Worm (Caenorhabditis elegans) whole organism, L2 larva: ENCODE measurements around the gene K05F6.12.
"Not testable (repeated sequence)": the region's sequence is repeated elsewhere in the genome, so short reads cannot be mapped to it uniquely, and the experiment has no call there.

Experiments used
- F13H6.1 ChIP-seq: sonication (generic microtip); optimal IDR thresholded peaks from 2 replicates; lab custom pipeline; 2016; ENCODE audit warnings: missing genetic modification characterization, missing compliant biosample characterization
- R02D3.7 ChIP-seq: fragments of 150-350 bp; optimal IDR thresholded peaks from 2 replicates; lab custom pipeline; 2014; ENCODE audit warnings: missing biosample characterization, missing genetic modification characterization
- ZK546.5 ChIP-seq: sonication (generic microtip); optimal IDR thresholded peaks from 2 replicates; lab custom pipeline; 2017; ENCODE audit warnings: missing biosample characterization, missing genetic modification characterization
- alr-1 ChIP-seq: fragments of 150-350 bp; optimal IDR thresholded peaks from 2 replicates; lab custom pipeline; 2014; ENCODE audit warnings: missing biosample characterization, missing genetic modification characterization
- aly-2 ChIP-seq: fragments of 150-350 bp; optimal IDR thresholded peaks from 2 replicates; lab custom pipeline; 2014; ENCODE audit warnings: missing biosample characterization, missing genetic modification characterization
- ceh-16 ChIP-seq: fragments of 150-350 bp; optimal IDR thresholded peaks from 2 replicates; lab custom pipeline; 2014; ENCODE audit warnings: missing biosample characterization, missing genetic modification characterization
- ceh-82 ChIP-seq: fragments of 150-350 bp; optimal IDR thresholded peaks from 2 replicates; lab custom pipeline; 2014; ENCODE audit warnings: missing biosample characterization, missing genetic modification characterization
- crh-2 ChIP-seq: sonication (generic microtip); optimal IDR thresholded peaks from 2 replicates; lab custom pipeline; 2017; ENCODE audit warnings: missing biosample characterization, missing genetic modification characterization
- elt-1 ChIP-seq: fragments of 150-350 bp; optimal IDR thresholded peaks from 2 replicates; lab custom pipeline; 2014; ENCODE audit warnings: missing biosample characterization, missing genetic modification characterization
- elt-3 ChIP-seq: sonication (generic microtip); optimal IDR thresholded peaks from 2 replicates; lab custom pipeline; 2017; ENCODE audit warnings: missing biosample characterization, missing genetic modification characterization
- fos-1 ChIP-seq: fragments of 150-350 bp; optimal IDR thresholded peaks from 2 replicates; lab custom pipeline; 2014; ENCODE audit warnings: missing biosample characterization, missing genetic modification characterization
- lin-13 ChIP-seq: fragments of 150-350 bp; optimal IDR thresholded peaks from 2 replicates; lab custom pipeline; 2014; ENCODE audit warnings: missing biosample characterization, missing genetic modification reagents, missing genetic modification characterization
- lin-39 ChIP-seq: fragments of 150-350 bp; optimal IDR thresholded peaks from 2 replicates; lab custom pipeline; 2014; ENCODE audit warnings: missing biosample characterization, missing genetic modification reagents, missing genetic modification characterization
- mab-5 ChIP-seq: fragments of 150-350 bp; optimal IDR thresholded peaks from 2 replicates; lab custom pipeline; 2014; ENCODE audit warnings: missing biosample characterization, missing genetic modification characterization
- mdl-1 ChIP-seq, 2 experiments: fragments of 150-350 bp in 1 of 2; sonication (generic microtip) in 1 of 2; optimal IDR thresholded peaks; 2 replicates each; lab custom pipeline; 2017; ENCODE audit warnings: missing biosample characterization in 2 of 2, missing genetic modification characterization in 2 of 2
- nhr-10 ChIP-seq: sonication (generic microtip); optimal IDR thresholded peaks from 2 replicates; lab custom pipeline; 2017; ENCODE audit warnings: missing biosample characterization, missing genetic modification characterization
- nhr-11 ChIP-seq: fragments of 150-350 bp; optimal IDR thresholded peaks from 2 replicates; lab custom pipeline; 2014; ENCODE audit warnings: missing biosample characterization, missing genetic modification characterization
- nhr-129 ChIP-seq: fragments of 150-350 bp; optimal IDR thresholded peaks from 2 replicates; lab custom pipeline; 2014; ENCODE audit warnings: missing biosample characterization, missing genetic modification characterization
- nhr-23 ChIP-seq: fragments of 150-350 bp; optimal IDR thresholded peaks from 2 replicates; lab custom pipeline; 2014; ENCODE audit warnings: missing biosample characterization, missing genetic modification reagents, missing genetic modification characterization
- nhr-6 ChIP-seq: fragments of 150-350 bp; optimal IDR thresholded peaks from 2 replicates; lab custom pipeline; 2014; ENCODE audit warnings: missing biosample characterization, missing genetic modification characterization
- nhr-77 ChIP-seq: fragments of 150-350 bp; optimal IDR thresholded peaks from 2 replicates; lab custom pipeline; 2014; ENCODE audit warnings: missing biosample characterization, missing genetic modification characterization
- peb-1 ChIP-seq: fragments of 150-350 bp; optimal IDR thresholded peaks from 2 replicates; lab custom pipeline; 2014; ENCODE audit warnings: missing biosample characterization, missing genetic modification characterization
- sem-4 ChIP-seq: fragments of 150-350 bp; optimal IDR thresholded peaks from 2 replicates; lab custom pipeline; 2014; ENCODE audit warnings: missing biosample characterization, missing genetic modification reagents, missing genetic modification characterization
- skn-1 ChIP-seq: sonication (generic microtip); optimal IDR thresholded peaks from 2 replicates; lab custom pipeline; 2017; ENCODE audit warnings: missing biosample characterization, missing genetic modification characterization
- sma-3 ChIP-seq: sonication (generic microtip); optimal IDR thresholded peaks from 2 replicates; lab custom pipeline; 2016; ENCODE audit warnings: missing genetic modification reagents, missing genetic modification characterization, missing compliant biosample characterization
- snpc-4 ChIP-seq: fragments of 150-350 bp; optimal IDR thresholded peaks from 2 replicates; lab custom pipeline; 2014; ENCODE audit warnings: missing biosample characterization, missing genetic modification characterization
- unc-55 ChIP-seq: fragments of 150-350 bp; sonication (generic microtip); optimal IDR thresholded peaks from 3 replicates; lab custom pipeline; 2014; ENCODE audit warnings: missing biosample characterization, missing genetic modification reagents, missing genetic modification characterization
- zag-1 ChIP-seq: fragments of 150-350 bp; optimal IDR thresholded peaks from 2 replicates; lab custom pipeline; 2014; ENCODE audit warnings: missing biosample characterization, missing genetic modification characterization
- ztf-1 ChIP-seq: fragments of 200-800 bp; sonication (Bioruptor generic); conservative IDR thresholded peaks from 2 replicates; pipeline ENCODE4 v1.3.6; 2022; ENCODE audit warnings: missing genetic modification characterization, missing compliant biosample characterization

Gene K05F6.12

ce11 chrII:1529057-1529456 lies 16.7 kb upstream of the K05F6.12 start, which contains the start of gene Y51H7BR.4:
TSS of gene Y51H7BR.4 (plus strand) at chrII:1529357.
- TF ChIP-seq R02D3.7, result no peak
- TF ChIP-seq mdl-1 (tag; optimal IDR thresholded peaks at IDR 0.05; lab: Kevin White, UChicago), result no peak
- TF ChIP-seq aly-2 (tag; lab: Kevin White, UChicago), result no peak
- TF ChIP-seq crh-2, result no peak
- TF ChIP-seq nhr-10 (tag; lab: Kevin White, UChicago), result no peak
- no peak for TF ChIP-seq lin-13 (GFP tag; lab: Kevin White, UChicago)
- no peak for TF ChIP-seq mab-5 (tag; lab: Kevin White, UChicago)
- TF ChIP-seq alr-1 (tag; lab: Kevin White, UChicago), result no peak
- TF ChIP-seq unc-55, result no peak
- no peak for TF ChIP-seq nhr-11 (tag; lab: Kevin White, UChicago)
- no peak for TF ChIP-seq snpc-4 (tag; lab: Kevin White, UChicago)
- no peak for TF ChIP-seq F13H6.1 (tag; lab: Kevin White, UChicago)
- no peak for TF ChIP-seq elt-3 (tag; lab: Kevin White, UChicago)
- no peak for TF ChIP-seq zag-1 (tag; lab: Kevin White, UChicago)
- no peak for TF ChIP-seq elt-1
- no peak for TF ChIP-seq ZK546.5
- TF ChIP-seq nhr-23, result no peak

ce11 chrII:1535931-1536330 lies 9.8 kb upstream of the K05F6.12 start, which contains the start of gene fbxb-43:
TSS of gene fbxb-43 (plus strand) at chrII:1536231.
- no peak for TF ChIP-seq nhr-23
- TF ChIP-seq unc-55, result no peak
- TF ChIP-seq peb-1 (tag; lab: Kevin White, UChicago), result no peak
- no peak for TF ChIP-seq skn-1 (tag; lab: Kevin White, UChicago)
- no peak for TF ChIP-seq ztf-1 (GFP tag; lab: Robert Waterston, UW)
- no peak for TF ChIP-seq nhr-10 (tag; lab: Kevin White, UChicago)
- no peak for TF ChIP-seq sem-4 (tag; lab: Kevin White, UChicago)
- no peak for TF ChIP-seq sma-3
- no peak for TF ChIP-seq alr-1 (tag; lab: Kevin White, UChicago)

ce11 chrII:1537321-1537720 lies 8.4 kb upstream of the K05F6.12 start, which contains the start of gene fbxb-42:
TSS of gene fbxb-42 (plus strand) at chrII:1537621.
- TF ChIP-seq nhr-23, result no peak
- TF ChIP-seq R02D3.7, result no peak
- TF ChIP-seq lin-39 (tag; lab: Kevin White, UChicago), result no peak
- no peak for TF ChIP-seq nhr-77 (tag; lab: Kevin White, UChicago)
- TF ChIP-seq nhr-129, result no peak

- no peak for TF ChIP-seq snpc-4 (tag; lab: Kevin White, UChicago)
Measured at ce11 chrII:1538589-1538988, 7.1 kb upstream of the K05F6.12 start, which contains the start of gene fbxb-44. TSS of gene fbxb-44 (plus strand) at chrII:1538889.

- TF ChIP-seq alr-1, lin-39, ceh-82 (tag; lab: Kevin White, UChicago): not testable (repeated sequence)
Measured at ce11 chrII:1540628-1541027, 5.1 kb upstream of the K05F6.12 start, which contains the start of gene poml-4. TSS of gene poml-4 (plus strand) at chrII:1540928.

ce11 chrII:1543182-1543581 lies 2.5 kb upstream of the K05F6.12 start, which contains the start of gene K05F6.4:
TSS of gene K05F6.4 (plus strand) at chrII:1543482.
- TF ChIP-seq F13H6.1, sem-4, ceh-82 (tag; lab: Kevin White, UChicago): not testable (repeated sequence)
- TF ChIP-seq, all 48 proteins: peak for 0; not testable (repeated sequence) for 48

- no peak for TF ChIP-seq fos-1 (tag; lab: Kevin White, UChicago)
Measured at ce11 chrII:1550501-1550900, 4.8 kb downstream of the K05F6.12 start, which contains the start of the genes fbxb-52 and fbxb-51. TSS of gene fbxb-52 (minus strand) at chrII:1550601. TSS of gene fbxb-51 (plus strand) at chrII:1550712.

ce11 chrII:1556217-1556616 lies 10.5 kb downstream of the K05F6.12 start, which contains the start of the genes fbxb-54 and fbxb-50:
TSS of gene fbxb-54 (minus strand) at chrII:1556317.
TSS of gene fbxb-50 (plus strand) at chrII:1556443.
- not testable (repeated sequence) for TF ChIP-seq ceh-16, nhr-6, fos-1 (tag; lab: Kevin White, UChicago)
